Fruit fly (Drosophila melanogaster): ENCODE results near the gene trh.

The trh gene

DNA sequence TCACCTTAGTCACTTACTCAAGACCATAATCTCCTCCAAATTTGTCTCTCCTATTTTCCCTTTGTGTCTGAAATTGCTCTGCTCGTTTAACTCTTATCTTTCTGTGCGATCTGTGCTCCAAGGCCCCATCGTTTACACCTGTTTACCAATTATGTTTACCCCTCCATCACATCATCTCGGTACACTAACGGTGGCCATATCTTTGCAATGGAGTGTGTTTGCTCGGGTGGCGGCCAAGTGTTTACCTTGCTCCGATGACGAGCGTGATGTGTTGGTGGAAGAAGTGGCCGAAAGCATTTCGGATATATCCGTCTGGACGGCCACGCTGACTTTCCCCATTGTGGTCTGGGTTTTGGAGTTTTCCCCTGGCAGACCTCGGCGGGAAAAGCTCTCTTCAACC lies 47.8 kb upstream of the trh start (continued):
- TF ChIP-seq her (GFP tag; optimal IDR thresholded peaks at IDR 0.05) (peak; percentile 9), Mad (GFP tag; optimal IDR thresholded peaks at IDR 0.05) (no peak), Chrac-16 (GFP tag; optimal IDR thresholded peaks at IDR 0.05) (no peak), chm (GFP tag; IDR thresholded peaks at IDR 0.05) (peak; percentile 80), ash1 (GFP tag; optimal IDR thresholded peaks at IDR 0.05) (peak; percentile 76), p53 (GFP tag; optimal IDR thresholded peaks at IDR 0.05) (no peak), Neu2 (GFP tag; optimal IDR thresholded peaks at IDR 0.05; ENCODE audit: borderline replicate concordance) (no peak), CG34224 (GFP tag; IDR thresholded peaks at IDR 0.05; ENCODE audit: partially characterized antibody) (no peak), wdn (GFP tag; IDR thresholded peaks at IDR 0.05) (no peak), hbn (GFP tag; IDR thresholded peaks at IDR 0.05; ENCODE audit: partially characterized antibody) (no peak), inv (GFP tag; IDR thresholded peaks at IDR 0.05; ENCODE audit: partially characterized antibody) (no peak), CG32532 (GFP tag; IDR thresholded peaks at IDR 0.05) (no peak), Hey (tag; optimal IDR thresholded peaks at IDR 0.05) (peak; percentile 81), CG6791 (GFP tag; IDR thresholded peaks at IDR 0.05; ENCODE audit: partially characterized antibody) (no peak), CG3838 (GFP tag; optimal IDR thresholded peaks at IDR 0.05) (no peak), Oaz (GFP tag; IDR thresholded peaks at IDR 0.05) (no peak), NC2β (GFP tag; optimal IDR thresholded peaks at IDR 0.05) (no peak), gfzf (GFP tag; optimal IDR thresholded peaks at IDR 0.05) (no peak), CG2875 (GFP tag; optimal IDR thresholded peaks at IDR 0.05) (peak; percentile 52), lmd (GFP tag; IDR thresholded peaks at IDR 0.05) (0 out of 2 replicates have a peak, but pooled peaks have one; percentile 9), BtbVII (GFP tag; optimal IDR thresholded peaks at IDR 0.05) (peak; percentile 67), CG1024 (GFP tag; IDR thresholded peaks at IDR 0.05) (no peak; the same call in 1 of the 2 replicates), pum (GFP tag; optimal IDR thresholded peaks at IDR 0.05) (no peak), ftz-f1 (GFP tag; optimal IDR thresholded peaks at IDR 0.05) (no peak), CG11696 (GFP tag; IDR thresholded peaks at IDR 0.05) (no peak), fru (optimal IDR thresholded peaks at IDR 0.05) (no peak), amos (GFP tag; IDR thresholded peaks at IDR 0.05; ENCODE audit: partially characterized antibody) (no peak), CG31365 (tag; optimal IDR thresholded peaks at IDR 0.05) (peak; percentile 83), CG2202 (tag; optimal IDR thresholded peaks at IDR 0.05) (peak; percentile 56), Fer3 (tag; optimal IDR thresholded peaks at IDR 0.05) (peak; percentile 67), CG12155 (GFP tag; optimal IDR thresholded peaks at IDR 0.05) (no peak), ken (GFP tag; IDR thresholded peaks at IDR 0.05) (peak; percentile 52; the same call in 1 of the 3 replicates), tx (GFP tag; optimal IDR thresholded peaks at IDR 0.05) (no peak), ara (GFP tag; IDR thresholded peaks at IDR 0.05) (no peak; the same call in 1 of the 2 replicates), NC2α (GFP tag; optimal IDR thresholded peaks at IDR 0.05) (no peak), Bgb (GFP tag; IDR thresholded peaks at IDR 0.05; ENCODE audit: partially characterized antibody) (no peak), CG12236 (GFP tag; optimal IDR thresholded peaks at IDR 0.05) (peak; percentile 36), ewg (GFP tag; optimal IDR thresholded peaks at IDR 0.05) (peak; percentile 10), Rx (GFP tag; IDR thresholded peaks at IDR 0.05) (0 out of 2 replicates have a peak, but pooled peaks have one; percentile 13), CG7963 (GFP tag; IDR thresholded peaks at IDR 0.05; ENCODE audit: partially characterized antibody) (no peak), CG2116 (GFP tag; optimal IDR thresholded peaks at IDR 0.05) (peak; percentile 10), HLHmδ (GFP tag; optimal IDR thresholded peaks at IDR 0.05) (peak; percentile 95), CG8359 (GFP tag; optimal IDR thresholded peaks at IDR 0.05; ENCODE audit: borderline replicate concordance) (peak; percentile 26), CG6175 (GFP tag; IDR thresholded peaks at IDR 0.05) (no peak), CG17568 (GFP tag; optimal IDR thresholded peaks at IDR 0.05) (peak; percentile 75), Camta (GFP tag; optimal IDR thresholded peaks at IDR 0.05) (no peak), Blimp-1 (GFP tag; optimal IDR thresholded peaks at IDR 0.05) (peak; percentile 57), CG10543 (GFP tag; optimal IDR thresholded peaks at IDR 0.05) (peak; percentile 84), CG13287 (GFP tag; IDR thresholded peaks at IDR 0.05; ENCODE audit: partially characterized antibody) (no peak), vnd (GFP tag; IDR thresholded peaks at IDR 0.05; ENCODE audit: partially characterized antibody) (no peak), CG18619 (GFP tag; optimal IDR thresholded peaks at IDR 0.05) (peak; percentile 51)
